Fruit fly (Drosophila melanogaster): ENCODE results near the gene wake.
A peak's percentile ranks its signal among the peaks of the same experiment; 100 is the strongest.

The wake gene

DNA sequence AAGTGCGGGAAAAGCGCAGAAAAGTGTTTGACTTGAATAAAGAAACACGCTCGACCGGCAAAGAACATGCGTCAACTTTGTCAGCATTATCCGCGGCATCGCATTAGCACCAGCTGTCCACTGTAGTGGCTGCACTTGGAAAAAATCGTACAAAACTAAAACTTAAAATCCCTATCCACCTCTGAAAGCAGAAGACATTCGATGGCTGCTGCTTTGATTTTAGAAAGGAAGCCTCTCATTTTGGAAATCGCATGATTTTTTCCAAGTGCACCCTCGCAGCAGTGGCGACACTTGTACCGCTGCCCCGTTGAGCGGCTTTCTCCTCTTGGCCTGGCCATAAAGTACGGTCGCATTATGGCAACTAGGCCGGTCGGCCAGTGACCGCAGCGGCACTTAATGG is 24.7 kb downstream of the wake start (continued):
- peak; percentile 45 for TF ChIP-seq CG1024 (GFP tag; IDR thresholded peaks at IDR 0.05)
- TF ChIP-seq lola (GFP tag; optimal IDR thresholded peaks at IDR 0.05) = no peak
- TF ChIP-seq CG5953 (GFP tag; IDR thresholded peaks at IDR 0.05) = 0 out of 2 replicates have a peak, but pooled peaks have one; percentile 38
- TF ChIP-seq Rx (GFP tag; IDR thresholded peaks at IDR 0.05) = peak; percentile 61; the same call in 1 of the 2 replicates
- TF ChIP-seq Optix (GFP tag; IDR thresholded peaks at IDR 0.05) = peak; percentile 77
- no peak for TF ChIP-seq CG1647 (GFP tag; optimal IDR thresholded peaks at IDR 0.05)
- peak; percentile 30; the same call in 1 of the 2 replicates for TF ChIP-seq sob (GFP tag; IDR thresholded peaks at IDR 0.05)
- peak; percentile 27; the same call in 1 of the 2 replicates for TF ChIP-seq sens-2 (GFP tag; IDR thresholded peaks at IDR 0.05)
- peak; percentile 38 for TF ChIP-seq CG17385 (GFP tag; optimal IDR thresholded peaks at IDR 0.05)
- TF ChIP-seq CG3847 (GFP tag; IDR thresholded peaks at IDR 0.05) = peak; percentile 36; the same call in 1 of the 2 replicates
- TF ChIP-seq CG5180 (GFP tag; optimal IDR thresholded peaks at IDR 0.05) = no peak
- no peak for TF ChIP-seq CG1792 (GFP tag; optimal IDR thresholded peaks at IDR 0.05)
- TF ChIP-seq CG6683 (GFP tag; optimal IDR thresholded peaks at IDR 0.05) = no peak

DNA sequence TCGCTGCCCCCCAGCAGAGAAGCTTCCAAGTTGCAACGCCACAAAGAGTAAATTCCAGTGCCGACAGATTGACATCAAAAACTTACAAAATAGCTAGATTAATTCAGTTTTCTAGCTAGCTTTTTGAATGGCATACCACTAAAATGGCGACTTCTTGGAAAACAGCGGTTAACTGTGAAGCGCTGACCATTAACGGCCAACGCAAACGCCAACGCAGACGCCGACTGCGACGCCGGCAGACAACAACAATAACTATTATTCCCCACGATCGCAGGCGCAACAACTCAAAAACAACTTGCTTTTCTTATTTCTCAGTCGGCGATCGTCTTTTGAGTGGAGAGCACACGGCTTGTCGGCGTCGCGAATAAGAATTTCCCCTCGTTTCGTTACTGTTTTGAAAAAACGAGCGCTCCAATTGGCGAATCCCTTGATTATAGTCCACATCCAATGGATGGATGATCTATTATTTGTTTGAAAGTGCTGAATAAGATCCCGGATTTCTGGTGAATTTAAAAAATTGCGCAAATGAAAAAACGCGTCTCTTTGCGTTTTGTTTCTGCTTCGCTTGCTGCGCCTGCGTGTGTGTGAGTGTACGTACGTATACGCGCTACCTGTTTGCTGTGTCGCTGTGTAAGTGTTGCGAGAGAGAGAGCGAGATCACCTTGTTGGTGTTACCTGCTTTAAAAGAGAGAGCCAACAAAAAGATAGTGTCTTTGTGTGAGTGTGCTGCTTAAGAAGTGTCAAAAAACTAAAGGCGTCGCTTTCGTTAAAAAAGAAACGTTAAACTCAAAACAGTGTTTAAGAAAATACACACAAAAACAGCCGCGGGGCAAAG is 27.1 kb downstream of the wake start:
- peak; percentile 46 for TF ChIP-seq kah (GFP tag; optimal IDR thresholded peaks at IDR 0.05)
- peak; percentile 16 for TF ChIP-seq gro (GFP tag; optimal IDR thresholded peaks at IDR 0.05)
- TF ChIP-seq slp2 (GFP tag; optimal IDR thresholded peaks at IDR 0.05) = peak; percentile 4
- TF ChIP-seq CG13287 (GFP tag; IDR thresholded peaks at IDR 0.05; ENCODE audit: partially characterized antibody) = peak; percentile 32; the same call in 1 of the 2 replicates
- peak; percentile 97 for TF ChIP-seq sug (tag; optimal IDR thresholded peaks at IDR 0.05)
- peak; percentile 22 for TF ChIP-seq nom (GFP tag; optimal IDR thresholded peaks at IDR 0.05)
- TF ChIP-seq Jarid2 (GFP tag; optimal IDR thresholded peaks at IDR 0.05) = peak; percentile 95
- TF ChIP-seq phol (tag; optimal IDR thresholded peaks at IDR 0.05) = peak; percentile 36
- TF ChIP-seq Deaf1 (tag; optimal IDR thresholded peaks at IDR 0.05) = peak; percentile 43
- peak; percentile 72 for TF ChIP-seq sens (GFP tag)
- peak; percentile 91 for TF ChIP-seq cg (GFP tag; optimal IDR thresholded peaks at IDR 0.05)
- 0 out of 2 replicates have a peak, but pooled peaks have one; percentile 18 for TF ChIP-seq CG42726 (GFP tag; IDR thresholded peaks at IDR 0.05; ENCODE audit: partially characterized antibody)
- TF ChIP-seq CG1603 (tag; optimal IDR thresholded peaks at IDR 0.05) = peak; percentile 1
- TF ChIP-seq insv (GFP tag; optimal IDR thresholded peaks at IDR 0.05) = peak in 1 of 2 experiments; percentile 3
- TF ChIP-seq row (GFP tag; IDR thresholded peaks at IDR 0.05) = peak; percentile 62; the same call in 2 of the 3 replicates
- no peak for TF ChIP-seq ara (GFP tag; IDR thresholded peaks at IDR 0.05)
- peak; percentile 11; the same call in 1 of the 2 replicates for TF ChIP-seq E2f2 (GFP tag; IDR thresholded peaks at IDR 0.05)
- 0 out of 2 replicates have a peak, but pooled peaks have one; percentile 9 for TF ChIP-seq Bgb (GFP tag; IDR thresholded peaks at IDR 0.05; ENCODE audit: partially characterized antibody)
- no peak for TF ChIP-seq ranshi (GFP tag; IDR thresholded peaks at IDR 0.05)
- TF ChIP-seq CG3995 (GFP tag; optimal IDR thresholded peaks at IDR 0.05) = peak; percentile 9
- TF ChIP-seq CG2199 (GFP tag; IDR thresholded peaks at IDR 0.05) = 0 out of 3 replicates have a peak, but pooled peaks have one; percentile 25
- TF ChIP-seq CG8089 (GFP tag; optimal IDR thresholded peaks at IDR 0.05) = no peak
- TF ChIP-seq CG6175 (GFP tag; IDR thresholded peaks at IDR 0.05) = peak; percentile 69; the same call in 1 of the 3 replicates
- TF ChIP-seq h (optimal IDR thresholded peaks at IDR 0.05) = no peak
- peak; percentile 77 to 78 for TF ChIP-seq Trl (optimal IDR thresholded peaks at IDR 0.05)
- no peak for TF ChIP-seq Trl (GFP tag; optimal IDR thresholded peaks at IDR 0.05)
- no peak for TF ChIP-seq CG4617 (GFP tag; optimal IDR thresholded peaks at IDR 0.05; ENCODE audit: borderline replicate concordance)
- no peak for TF ChIP-seq trem (tag; optimal IDR thresholded peaks at IDR 0.05)
- TF ChIP-seq sr (GFP tag; IDR thresholded peaks at IDR 0.05) = peak; percentile 64; the same call in 2 of the 3 replicates
- no peak for TF ChIP-seq Atf-2 (GFP tag; optimal IDR thresholded peaks at IDR 0.05)
- TF ChIP-seq Elba2 (GFP tag; optimal IDR thresholded peaks at IDR 0.05) = peak; percentile 92
- peak; percentile 58 for TF ChIP-seq Med (GFP tag)
- TF ChIP-seq pros (GFP tag; optimal IDR thresholded peaks at IDR 0.05) = peak; percentile 66
- peak; percentile 97 for TF ChIP-seq Adf1 (GFP tag; IDR thresholded peaks at IDR 0.05)
- TF ChIP-seq Xrp1 (GFP tag; IDR thresholded peaks at IDR 0.05) = 0 out of 2 replicates have a peak, but pooled peaks have one; percentile 19
